Worm (Caenorhabditis elegans) whole organism, L4 larva: ENCODE results near the gene sra-9.

Experiments
- D1046.2 ChIP-seq: fragments of 200-800 bp; sonication (Bioruptor generic); IDR thresholded peaks from 2 replicates; pipeline ENCODE4 v1.3.6; 2022; ENCODE audit warnings: missing genetic modification characterization, missing compliant biosample characterization
- F26F4.8 ChIP-seq: fragments of 200-800 bp; sonication (Bioruptor generic); conservative IDR thresholded peaks from 2 replicates; pipeline ENCODE4 v1.3.6; 2022; ENCODE audit warnings: missing genetic modification characterization, missing compliant biosample characterization
- F37D6.2 ChIP-seq: sonication (generic microtip); optimal IDR thresholded peaks from 2 replicates; lab custom pipeline; 2016; ENCODE audit warnings: mild to moderate bottlenecking, missing genetic modification characterization, missing compliant biosample characterization
- F44E2.7 ChIP-seq: fragments of 200-800 bp; sonication (Bioruptor generic); IDR thresholded peaks from 2 replicates; pipeline ENCODE4 v2.1.2; 2022; ENCODE audit warnings: missing genetic modification characterization, missing compliant biosample characterization
- T20F7.1 ChIP-seq: fragments of 200-800 bp; sonication (Bioruptor generic); optimal IDR thresholded peaks from 2 replicates; lab custom pipeline; 2018; ENCODE audit warnings: mild to moderate bottlenecking, missing genetic modification characterization, missing compliant biosample characterization
- Y105C5A.15 ChIP-seq: fragments of 200-800 bp; sonication (Bioruptor generic); IDR thresholded peaks from 2 replicates; pipeline ENCODE4 v1.3.6; 2022; ENCODE audit warnings: missing genetic modification characterization, missing compliant biosample characterization
- Y5F2A.4 ChIP-seq: fragments of 200-800 bp; sonication (Bioruptor generic); optimal IDR thresholded peaks from 2 replicates; lab custom pipeline; 2018; ENCODE audit warnings: mild to moderate bottlenecking, missing genetic modification characterization, missing compliant biosample characterization
- Y75B8A.6 ChIP-seq: fragments of 200-800 bp; sonication (Bioruptor generic); IDR thresholded peaks from 2 replicates; pipeline ENCODE4 v1.3.6; 2022; ENCODE audit warnings: missing genetic modification reagents, missing genetic modification characterization, missing compliant biosample characterization
- aha-1 ChIP-seq: fragments of 150-350 bp; peaks from one replicate; lab custom pipeline; 2014; ENCODE audit warnings: missing biosample characterization, missing genetic modification characterization
- aly-2 ChIP-seq: sonication (generic microtip); optimal IDR thresholded peaks from 2 replicates; lab custom pipeline; 2018; ENCODE audit warnings: missing biosample characterization, missing genetic modification characterization
- ama-1 ChIP-seq: fragments of 150-350 bp; optimal IDR thresholded peaks from 2 replicates; lab custom pipeline; 2014; ENCODE audit warnings: inconsistent platforms, mixed read lengths
- ceh-20 ChIP-seq: fragments of 200-800 bp; sonication (Bioruptor generic); IDR thresholded peaks from 2 replicates; pipeline ENCODE4 v1.3.6; 2022; ENCODE audit warnings: missing genetic modification reagents, missing genetic modification characterization, missing compliant biosample characterization
- ceh-32 ChIP-seq: sonication (generic microtip); optimal IDR thresholded peaks from 2 replicates; lab custom pipeline; 2016; ENCODE audit warnings: mild to moderate bottlenecking, missing genetic modification characterization, missing compliant biosample characterization; ENCODE audit not compliant: poor library complexity
- ces-1 ChIP-seq: fragments of 150-350 bp; sonication (generic microtip); optimal IDR thresholded peaks from 4 replicates; lab custom pipeline; 2014; ENCODE audit warnings: missing biosample characterization, missing genetic modification reagents, missing genetic modification characterization
- daf-12 ChIP-seq: fragments of 150-350 bp; optimal IDR thresholded peaks from 2 replicates; lab custom pipeline; 2014; ENCODE audit warnings: missing biosample characterization, missing genetic modification reagents, missing genetic modification characterization
- daf-16 ChIP-seq, 3 experiments: sonication (generic microtip); optimal IDR thresholded peaks; 2 replicates each; lab custom pipeline; 2016 to 2017; ENCODE audit warnings: missing genetic modification characterization in 3 of 3, missing genetic modification reagents in 3 of 3, mild to moderate bottlenecking in 2 of 3, missing compliant biosample characterization in 2 of 3, missing biosample characterization in 1 of 3, moderate library complexity in 1 of 3
- daf-19 ChIP-seq: fragments of 200-800 bp; sonication (Bioruptor generic); conservative IDR thresholded peaks from 2 replicates; pipeline ENCODE4 v1.3.6; 2022; ENCODE audit warnings: missing genetic modification characterization, missing compliant biosample characterization
- dmd-6 ChIP-seq: fragments of 200-800 bp; sonication (Bioruptor generic); IDR thresholded peaks from 2 replicates; pipeline ENCODE4 v1.3.6; 2022; ENCODE audit warnings: missing genetic modification reagents, missing genetic modification characterization, missing compliant biosample characterization
- dmd-9 ChIP-seq: fragments of 200-800 bp; sonication (Bioruptor generic); IDR thresholded peaks from 2 replicates; pipeline ENCODE4 v1.3.6; 2022; ENCODE audit warnings: missing genetic modification reagents, missing genetic modification characterization, missing compliant biosample characterization
- fos-1 ChIP-seq: fragments of 150-350 bp; optimal IDR thresholded peaks from 2 replicates; lab custom pipeline; 2014; ENCODE audit warnings: missing biosample characterization, missing genetic modification characterization
- hlh-30 ChIP-seq: sonication (generic microtip); optimal IDR thresholded peaks from 2 replicates; lab custom pipeline; 2017; ENCODE audit warnings: antibody characterized with exemption, mild to moderate bottlenecking, missing genetic modification characterization, missing compliant biosample characterization; ENCODE audit not compliant: insufficient read depth
- hmg-1.1 ChIP-seq: fragments of 200-800 bp; sonication (Bioruptor generic); IDR thresholded peaks from 2 replicates; pipeline ENCODE4 v1.3.6; 2022; ENCODE audit warnings: missing genetic modification reagents, missing genetic modification characterization, missing compliant biosample characterization
- lim-7 ChIP-seq: fragments of 200-800 bp; sonication (Bioruptor generic); IDR thresholded peaks from 2 replicates; pipeline ENCODE4 v1.3.6; 2022; ENCODE audit warnings: missing genetic modification characterization, missing compliant biosample characterization
- lin-13 ChIP-seq: fragments of 150-350 bp; optimal IDR thresholded peaks from 2 replicates; lab custom pipeline; 2014; ENCODE audit warnings: missing biosample characterization, missing genetic modification reagents, missing genetic modification characterization
- lin-15B ChIP-seq: fragments of 150-350 bp; sonication (generic microtip); optimal IDR thresholded peaks from 3 replicates; lab custom pipeline; 2014; ENCODE audit warnings: missing biosample characterization, missing genetic modification characterization
- lin-39 ChIP-seq: fragments of 150-350 bp; optimal IDR thresholded peaks from 2 replicates; lab custom pipeline; 2014; ENCODE audit warnings: missing biosample characterization, missing genetic modification reagents, missing genetic modification characterization
- lir-3 ChIP-seq: sonication (generic microtip); optimal IDR thresholded peaks from 2 replicates; lab custom pipeline; 2016; ENCODE audit warnings: mild to moderate bottlenecking, missing genetic modification characterization, missing compliant biosample characterization
- mxl-3 ChIP-seq: fragments of 200-800 bp; sonication (Bioruptor generic); optimal IDR thresholded peaks from 2 replicates; lab custom pipeline; 2018; ENCODE audit warnings: mild to moderate bottlenecking, missing genetic modification characterization, missing compliant biosample characterization
- nhr-10 ChIP-seq: fragments of 150-350 bp; optimal IDR thresholded peaks from 2 replicates; lab custom pipeline; 2014; ENCODE audit warnings: missing biosample characterization, missing genetic modification characterization
- nhr-25 ChIP-seq: sonication (generic microtip); optimal IDR thresholded peaks from 2 replicates; lab custom pipeline; 2017; ENCODE audit warnings: missing genetic modification characterization, mild to moderate bottlenecking, missing compliant biosample characterization, antibody characterized with exemption, moderate library complexity, borderline replicate concordance; ENCODE audit not compliant: insufficient read depth
- nhr-28 ChIP-seq: fragments of 150-350 bp; optimal IDR thresholded peaks from 2 replicates; lab custom pipeline; 2014; ENCODE audit warnings: missing biosample characterization, missing genetic modification characterization
- nhr-41 ChIP-seq: fragments of 200-800 bp; sonication (Bioruptor generic); IDR thresholded peaks from 2 replicates; pipeline ENCODE4 v1.3.6; 2022; ENCODE audit warnings: missing genetic modification reagents, missing genetic modification characterization, missing compliant biosample characterization
- nhr-48 ChIP-seq: sonication (generic microtip); optimal IDR thresholded peaks from 2 replicates; lab custom pipeline; 2016; ENCODE audit warnings: mild to moderate bottlenecking, missing genetic modification characterization, missing compliant biosample characterization
- nhr-6 ChIP-seq: fragments of 150-350 bp; optimal IDR thresholded peaks from 2 replicates; lab custom pipeline; 2014; ENCODE audit warnings: missing biosample characterization, missing genetic modification characterization
- pha-4 ChIP-seq, 2 experiments: fragments of 150-350 bp in 1 of 2; fragments of 200-800 bp in 1 of 2; sonication (Bioruptor generic) in 1 of 2; IDR thresholded peaks in 1 of 2; optimal IDR thresholded peaks in 1 of 2; 2 replicates each; pipeline versions ENCODE4 v1.3.6 to Lab custom; 2014 to 2022; ENCODE audit warnings: missing genetic modification characterization in 2 of 2, missing genetic modification reagents in 2 of 2, missing biosample characterization in 1 of 2, missing compliant biosample characterization in 1 of 2
- php-3 ChIP-seq: fragments of 200-800 bp; sonication (Bioruptor generic); IDR thresholded peaks from 2 replicates; pipeline ENCODE4 v1.3.6; 2022; ENCODE audit warnings: missing genetic modification reagents, missing genetic modification characterization, missing compliant biosample characterization
- pqm-1 ChIP-seq: sonication (generic microtip); optimal IDR thresholded peaks from 2 replicates; lab custom pipeline; 2017; ENCODE audit warnings: missing biosample characterization, missing genetic modification characterization
- rbr-2 ChIP-seq: sonication (generic microtip); optimal IDR thresholded peaks from 2 replicates; lab custom pipeline; 2016; ENCODE audit warnings: missing genotype, missing genetic modification characterization, missing compliant biosample characterization
- saeg-2 ChIP-seq: fragments of 200-800 bp; sonication (Bioruptor generic); IDR thresholded peaks from 2 replicates; pipeline ENCODE4 v1.3.6; 2022; ENCODE audit warnings: missing genetic modification reagents, missing genetic modification characterization, missing compliant biosample characterization
- sdz-12 ChIP-seq: fragments of 200-800 bp; sonication (Bioruptor generic); optimal IDR thresholded peaks from 2 replicates; lab custom pipeline; 2018; ENCODE audit warnings: mild to moderate bottlenecking, missing genetic modification characterization, missing compliant biosample characterization
- skn-1 ChIP-seq: fragments of 150-350 bp; optimal IDR thresholded peaks from 2 replicates; lab custom pipeline; 2014; ENCODE audit warnings: missing biosample characterization, missing genetic modification characterization
- snpc-4 ChIP-seq: fragments of 150-350 bp; optimal IDR thresholded peaks from 2 replicates; lab custom pipeline; 2014; ENCODE audit warnings: missing biosample characterization, missing genetic modification characterization
- spr-3 ChIP-seq: fragments of 200-800 bp; sonication (Bioruptor generic); optimal IDR thresholded peaks from 2 replicates; lab custom pipeline; 2018; ENCODE audit warnings: mild to moderate bottlenecking, missing genetic modification characterization, missing compliant biosample characterization
- tag-97 ChIP-seq: fragments of 200-800 bp; sonication (Bioruptor generic); IDR thresholded peaks from 2 replicates; pipeline ENCODE4 v1.3.6; 2022; ENCODE audit warnings: missing genetic modification characterization, missing compliant biosample characterization
- unc-62 ChIP-seq, 3 experiments: fragments of 150-350 bp in 1 of 3; sonication (generic microtip); optimal IDR thresholded peaks in 2 of 3; peaks in 1 of 3; 1 replicate in 1 of 3; 2 replicates in 2 of 3; lab custom pipeline; 2014 to 2017; ENCODE audit warnings: missing biosample characterization in 3 of 3, missing genetic modification characterization in 3 of 3, missing genetic modification reagents in 3 of 3, missing genotype in 1 of 3
- zfp-2 ChIP-seq: sonication (generic microtip); optimal IDR thresholded peaks from 2 replicates; lab custom pipeline; 2016; ENCODE audit warnings: mild to moderate bottlenecking, missing genetic modification characterization, missing compliant biosample characterization
- zip-11 ChIP-seq: fragments of 200-800 bp; sonication (Bioruptor generic); IDR thresholded peaks from 2 replicates; pipeline ENCODE4 v1.3.6; 2022; ENCODE audit warnings: missing genetic modification characterization, missing compliant biosample characterization
- zip-2 ChIP-seq: fragments of 150-350 bp; optimal IDR thresholded peaks from 2 replicates; lab custom pipeline; 2014; ENCODE audit warnings: missing biosample characterization, missing genetic modification characterization
- ztf-11 ChIP-seq: fragments of 150-350 bp; optimal IDR thresholded peaks from 2 replicates; lab custom pipeline; 2014; ENCODE audit warnings: missing biosample characterization, missing genetic modification characterization
- ztf-7 ChIP-seq: fragments of 150-350 bp; optimal IDR thresholded peaks from 2 replicates; lab custom pipeline; 2014; ENCODE audit warnings: missing biosample characterization, missing genetic modification characterization

The sra-9 gene

ce11 chrII:9487337-9487950, 44.7 kb upstream of the sra-9 start, which contains the start of gene T19H5.4 (continued):
- TF ChIP-seq spr-3 (GFP tag; lab: Kevin White, UChicago) (no peak), lin-15B (no peak), daf-12 (no peak), nhr-6 (tag; lab: Kevin White, UChicago) (no peak), nhr-41 (GFP tag; lab: Robert Waterston, UW) (no peak), daf-19 (GFP tag; lab: Robert Waterston, UW) (no peak), Y5F2A.4 (GFP tag; lab: Kevin White, UChicago) (no peak), zip-2 (no peak), hlh-30 (tag; lab: Kevin White, UChicago) (peak; percentile 92), lin-13 (GFP tag; lab: Kevin White, UChicago) (peak; percentile 16), F37D6.2 (tag; lab: Kevin White, UChicago) (no peak), nhr-28 (tag; lab: Kevin White, UChicago) (peak; percentile 78), ama-1 (lab: Kevin White, UChicago) (no peak), aha-1 (tag; lab: Kevin White, UChicago) (peak; percentile 79), tag-97 (GFP tag; lab: Robert Waterston, UW) (no peak), aly-2 (tag; lab: Kevin White, UChicago) (no peak), D1046.2 (GFP tag; lab: Robert Waterston, UW) (no peak), zfp-2 (tag; lab: Kevin White, UChicago) (no peak), hmg-1.1 (GFP tag; lab: Robert Waterston, UW) (peak; percentile 75; the same call in 1 of the 2 replicates), Y75B8A.6 (GFP tag; lab: Robert Waterston, UW) (peak; percentile 53; the same call in 1 of the 2 replicates), saeg-2 (0 out of 2 replicates have a peak, but pooled peaks have one; percentile 32), php-3 (GFP tag; lab: Robert Waterston, UW) (peak; percentile 38; the same call in 1 of the 2 replicates), ces-1 (GFP tag; lab: Kevin White, UChicago) (no peak), nhr-48 (tag; lab: Kevin White, UChicago) (peak; percentile 76), sdz-12 (GFP tag; lab: Kevin White, UChicago) (no peak), ceh-32 (tag; lab: Kevin White, UChicago) (no peak), F26F4.8 (GFP tag; lab: Robert Waterston, UW) (no peak), T20F7.1 (GFP tag; lab: Kevin White, UChicago) (no peak), F44E2.7 (GFP tag; lab: Robert Waterston, UW) (no peak), daf-16 (GFP tag; optimal IDR thresholded peaks at IDR 0.05; lab: Kevin White, UChicago) (peak in 1 of 2 experiments; percentile 4), daf-16 (tag; optimal IDR thresholded peaks at IDR 0.05; lab: Kevin White, UChicago) (peak; percentile 66), lir-3 (tag; lab: Kevin White, UChicago) (no peak), pqm-1 (tag; lab: Kevin White, UChicago) (peak; percentile 41), nhr-10 (tag; lab: Kevin White, UChicago) (no peak), fos-1 (no peak), snpc-4 (tag; lab: Kevin White, UChicago) (no peak), ztf-7 (tag; lab: Kevin White, UChicago) (no peak), ceh-20 (GFP tag; lab: Robert Waterston, UW) (peak; percentile 65; the same call in 1 of the 2 replicates), rbr-2 (tag; lab: Kevin White, UChicago) (peak; percentile 40), lin-39 (tag; lab: Kevin White, UChicago) (no peak), dmd-9 (GFP tag; lab: Robert Waterston, UW) (no peak), unc-62 (GFP tag; optimal IDR thresholded peaks at IDR 0.05 in 1 of 2; lab: Kevin White, UChicago) (peak in 1 of 2 experiments; percentile 74), unc-62 (tag; optimal IDR thresholded peaks at IDR 0.05; lab: Kevin White, UChicago) (no peak), ztf-11 (tag; lab: Kevin White, UChicago) (no peak), zip-11 (no peak), mxl-3 (peak; percentile 96), Y105C5A.15 (GFP tag; lab: Robert Waterston, UW) (no peak), skn-1 (no peak), dmd-6 (GFP tag; lab: Robert Waterston, UW) (peak; percentile 96), nhr-25 (no peak), pha-4 (GFP tag; IDR thresholded peaks at IDR 0.05; lab: Robert Waterston, UW) (0 out of 2 replicates have a peak, but pooled peaks have one; percentile 50), pha-4 (tag; optimal IDR thresholded peaks at IDR 0.05; lab: Kevin White, UChicago) (no peak), lim-7 (GFP tag; lab: Robert Waterston, UW) (peak; percentile 67; the same call in 1 of the 2 replicates)
